Worm (Caenorhabditis elegans) whole organism, L2 larva: ENCODE results near the gene Y54G2A.7.

Experiments used
- ZK546.5 ChIP-seq: sonication (generic microtip); optimal IDR thresholded peaks from 2 replicates; lab custom pipeline; 2017; ENCODE audit warnings: missing biosample characterization, missing genetic modification characterization
- dmd-4 ChIP-seq: sonication (generic microtip); optimal IDR thresholded peaks from 2 replicates; lab custom pipeline; 2017; ENCODE audit warnings: missing biosample characterization, missing genetic modification characterization
- elt-3 ChIP-seq: sonication (generic microtip); optimal IDR thresholded peaks from 2 replicates; lab custom pipeline; 2017; ENCODE audit warnings: missing biosample characterization, missing genetic modification characterization
- mdl-1 ChIP-seq, 2 experiments: fragments of 150-350 bp in 1 of 2; sonication (generic microtip) in 1 of 2; optimal IDR thresholded peaks; 2 replicates each; lab custom pipeline; 2017; ENCODE audit warnings: missing biosample characterization in 2 of 2, missing genetic modification characterization in 2 of 2
- nhr-21 ChIP-seq: fragments of 150-350 bp; optimal IDR thresholded peaks from 2 replicates; lab custom pipeline; 2014; ENCODE audit warnings: missing biosample characterization, missing genetic modification characterization
- nhr-23 ChIP-seq: fragments of 150-350 bp; optimal IDR thresholded peaks from 2 replicates; lab custom pipeline; 2014; ENCODE audit warnings: missing biosample characterization, missing genetic modification reagents, missing genetic modification characterization
- unc-62 ChIP-seq: fragments of 150-350 bp; optimal IDR thresholded peaks from 2 replicates; lab custom pipeline; 2014; ENCODE audit warnings: missing biosample characterization, missing genetic modification reagents, missing genetic modification characterization

Y54G2A.7 gene

ce11 chrIV:2888496-2889101, 50.2 kb downstream of the Y54G2A.7 start:
- TF ChIP-seq elt-3 (tag; lab: Kevin White, UChicago) (no peak), dmd-4 (tag; lab: Kevin White, UChicago) (no peak), nhr-23 (no peak), unc-62 (GFP tag; lab: Kevin White, UChicago) (no peak), ZK546.5 (tag; lab: Kevin White, UChicago) (no peak), nhr-21 (no peak), mdl-1 (tag; optimal IDR thresholded peaks at IDR 0.05; lab: Kevin White, UChicago) (no peak)
